Worm (Caenorhabditis elegans): ENCODE measurements around the gene myo-5.

myo-5 gene

DNA sequence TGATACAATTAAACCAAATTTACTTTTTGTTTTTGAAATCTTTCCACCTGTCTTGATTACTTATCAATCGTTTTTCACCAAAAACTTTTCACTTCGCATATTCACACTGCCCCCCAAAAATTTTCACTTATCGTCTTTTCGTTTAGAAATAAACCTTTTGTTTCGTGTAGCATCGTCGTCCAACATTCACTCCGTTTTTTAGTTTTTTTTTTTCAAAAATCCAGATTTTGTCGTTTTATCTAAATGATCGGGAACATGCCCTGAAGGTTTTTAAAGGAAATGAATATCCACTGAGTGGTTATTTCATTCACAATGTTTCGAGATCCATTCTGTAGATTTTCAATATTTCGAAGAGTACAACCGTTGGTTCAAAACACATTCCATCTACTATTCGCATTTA, 9.2 kb downstream of the myo-5 start, which contains the start of gene D1014.7:
D1014.7 (plus strand) TSS at position 301 of the 400 bp plus-strand sequence.
- TF ChIP-seq elt-2 (tag; optimal IDR thresholded peaks at IDR 0.05) (no peak), gmeb-2 (tag; optimal IDR thresholded peaks at IDR 0.05) (no peak), dmd-4 (tag; optimal IDR thresholded peaks at IDR 0.05; ENCODE audit: borderline replicate concordance) (no peak), ceh-31 (tag; optimal IDR thresholded peaks at IDR 0.05) (no peak), ceh-22 (tag; optimal IDR thresholded peaks at IDR 0.05) (no peak), ceh-2 (tag; optimal IDR thresholded peaks at IDR 0.05) (no peak), pag-3 (tag; optimal IDR thresholded peaks at IDR 0.05; ENCODE audit: borderline replicate concordance) (no peak), C38D4.7 (GFP tag; optimal IDR thresholded peaks at IDR 0.05) (no peak), unc-55 (GFP tag; optimal IDR thresholded peaks at IDR 0.05) (no peak), pha-4 (tag; optimal IDR thresholded peaks at IDR 0.05) (no peak), nhr-11 (tag; optimal IDR thresholded peaks at IDR 0.05) (no peak), hlh-8 (tag; optimal IDR thresholded peaks at IDR 0.05) (no peak), elt-4 (tag; optimal IDR thresholded peaks at IDR 0.05) (no peak), ceh-34 (tag; optimal IDR thresholded peaks at IDR 0.05) (no peak), ama-1 (optimal IDR thresholded peaks at IDR 0.05) (no peak), lin-11 (tag; optimal IDR thresholded peaks at IDR 0.05) (no peak), sox-4 (tag; optimal IDR thresholded peaks at IDR 0.05) (no peak)

DNA sequence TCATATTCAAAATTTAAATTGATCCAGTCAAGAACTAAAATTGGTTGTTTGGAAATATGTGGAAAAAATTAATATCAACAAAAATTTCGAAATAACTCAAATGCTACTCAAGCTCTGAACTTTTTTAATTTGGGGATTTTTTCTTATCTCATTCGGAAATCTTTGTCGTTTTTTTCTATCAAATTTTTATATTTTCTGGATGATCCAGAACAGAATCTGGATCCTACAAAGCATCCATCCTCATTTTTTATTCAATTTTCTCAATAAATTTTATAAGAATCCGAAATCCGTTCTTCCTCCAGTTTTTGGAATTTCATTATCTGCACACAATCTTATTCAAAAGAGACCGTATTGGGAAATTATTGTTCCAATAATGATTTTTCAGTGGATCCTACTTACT, 12.1 kb downstream of the myo-5 start, which contains the start of gene D1014.6:
D1014.6 (plus strand) TSS at position 301 of the 400 bp plus-strand sequence.
- TF ChIP-seq ceh-24 (tag; optimal IDR thresholded peaks at IDR 0.05): no peak
- no peak for TF ChIP-seq pag-3 (tag; optimal IDR thresholded peaks at IDR 0.05; ENCODE audit: borderline replicate concordance)
- no peak for TF ChIP-seq sdc-2 (tag; optimal IDR thresholded peaks at IDR 0.05)
- no peak for TF ChIP-seq Y22D7AL.16 (tag; optimal IDR thresholded peaks at IDR 0.05)
- TF ChIP-seq hlh-6 (tag; optimal IDR thresholded peaks at IDR 0.05): no peak
- no peak for TF ChIP-seq pqm-1 (tag; optimal IDR thresholded peaks at IDR 0.05)
- no peak for TF ChIP-seq tbx-2 (tag; optimal IDR thresholded peaks at IDR 0.05)
- TF ChIP-seq C38D4.7 (GFP tag; optimal IDR thresholded peaks at IDR 0.05): no peak
- TF ChIP-seq unc-86 (tag; optimal IDR thresholded peaks at IDR 0.05): no peak
- TF ChIP-seq hlh-30 (tag; optimal IDR thresholded peaks at IDR 0.05; ENCODE audit: insufficient read depth): no peak
- TF ChIP-seq zip-5 (tag; optimal IDR thresholded peaks at IDR 0.05): no peak
- no peak for TF ChIP-seq fkh-6 (tag; optimal IDR thresholded peaks at IDR 0.05)
- no peak for TF ChIP-seq pros-1 (tag; optimal IDR thresholded peaks at IDR 0.05)

DNA sequence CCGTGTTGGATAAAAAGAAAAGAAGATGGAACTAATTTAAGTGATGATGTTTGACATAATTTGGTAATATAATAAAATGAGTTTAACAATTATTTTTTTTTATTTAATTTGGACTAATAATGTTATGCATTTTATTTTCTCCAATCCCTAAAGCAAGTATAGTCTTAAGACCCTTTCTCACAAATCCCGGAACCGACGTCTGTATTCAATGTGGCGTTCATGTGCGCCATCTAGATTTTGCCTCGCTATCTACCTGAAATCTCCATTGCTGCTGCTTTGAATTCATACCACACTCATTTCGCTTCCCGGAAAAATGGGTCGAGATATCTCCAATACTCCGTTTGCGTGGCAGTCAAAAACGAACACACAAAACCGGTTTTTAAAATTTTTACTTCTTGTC, 14.6 kb downstream of the myo-5 start, which contains the start of gene D1014.5:
D1014.5 (plus strand) TSS at position 301 of the 400 bp plus-strand sequence.
- TF ChIP-seq F13H6.1 (tag; optimal IDR thresholded peaks at IDR 0.05) (no peak), ceh-45 (GFP tag; IDR thresholded peaks at IDR 0.05) (no peak), ceh-24 (tag; optimal IDR thresholded peaks at IDR 0.05) (no peak), eyg-1 (tag; optimal IDR thresholded peaks at IDR 0.05) (no peak), che-1 (tag; optimal IDR thresholded peaks at IDR 0.05) (no peak), elt-4 (tag; optimal IDR thresholded peaks at IDR 0.05) (no peak)

DNA sequence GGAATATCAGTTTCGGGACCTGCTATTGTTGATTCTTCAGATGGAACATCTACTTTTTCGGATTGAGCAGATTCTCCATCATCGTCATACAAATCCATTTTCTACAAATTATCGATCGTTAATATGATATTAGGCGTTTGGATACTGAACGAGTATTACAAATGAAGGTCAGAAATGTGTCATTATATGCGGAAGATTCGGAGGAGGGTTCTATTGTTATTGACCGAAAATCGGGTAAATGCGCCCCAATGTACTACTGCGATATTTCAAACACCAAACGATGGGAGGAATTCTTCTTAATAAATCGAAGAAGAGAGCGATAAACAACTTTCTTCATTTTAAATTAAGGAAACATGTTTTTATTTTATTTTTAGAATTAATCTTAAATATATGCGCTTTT, 20.5 kb downstream of the myo-5 start, which contains the start of gene spr-1:
spr-1 (minus strand) TSS at position 101 of the 400 bp plus-strand sequence.
- TF ChIP-seq nhr-11 (tag; optimal IDR thresholded peaks at IDR 0.05) (no peak), Y22D7AL.16 (tag; optimal IDR thresholded peaks at IDR 0.05) (no peak), hlh-13 (GFP tag; optimal IDR thresholded peaks at IDR 0.05) (no peak), npax-4 (tag; optimal IDR thresholded peaks at IDR 0.05) (no peak), ceh-30 (tag; optimal IDR thresholded peaks at IDR 0.05) (no peak), elt-4 (tag; optimal IDR thresholded peaks at IDR 0.05) (no peak), C38D4.7 (GFP tag; optimal IDR thresholded peaks at IDR 0.05) (no peak), che-1 (tag; optimal IDR thresholded peaks at IDR 0.05) (no peak), zip-5 (tag; optimal IDR thresholded peaks at IDR 0.05) (no peak), hlh-6 (tag; optimal IDR thresholded peaks at IDR 0.05) (no peak), ref-2 (tag; optimal IDR thresholded peaks at IDR 0.05) (no peak), ttx-3 (tag; optimal IDR thresholded peaks at IDR 0.05) (no peak), eyg-1 (tag; optimal IDR thresholded peaks at IDR 0.05) (no peak), sdc-2 (tag; optimal IDR thresholded peaks at IDR 0.05) (no peak), unc-86 (tag; optimal IDR thresholded peaks at IDR 0.05) (no peak), mec-3 (tag; optimal IDR thresholded peaks at IDR 0.05; ENCODE audit: borderline replicate concordance) (no peak), ceh-24 (tag; optimal IDR thresholded peaks at IDR 0.05) (no peak), pha-4 (tag; optimal IDR thresholded peaks at IDR 0.05) (no peak), rnt-1 (tag; optimal IDR thresholded peaks at IDR 0.05) (no peak)

Data from whole organism, late embryonic.